Fruit fly (Drosophila melanogaster): ENCODE measurements around the gene raskol.

raskol gene

DNA sequence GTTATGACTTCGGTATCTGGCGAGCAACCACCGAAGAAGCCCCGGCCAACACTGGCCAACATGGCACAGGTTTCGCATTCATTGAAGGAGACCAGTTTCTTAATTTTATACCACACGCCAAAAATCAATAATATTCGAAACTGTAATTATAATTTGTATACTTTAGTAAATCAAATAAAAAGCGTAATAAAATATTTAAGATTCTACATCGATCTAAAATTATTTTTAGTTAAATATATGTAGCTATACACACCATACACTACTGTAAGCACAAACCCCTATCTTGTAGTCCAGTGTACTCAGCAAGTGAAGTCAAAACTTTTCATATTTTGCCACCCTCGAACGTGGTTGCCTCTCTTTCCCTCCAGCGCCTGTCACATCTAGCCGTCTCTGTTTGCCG, 72.1 kb downstream of the raskol start (continued):
- TF ChIP-seq grau (tag; optimal IDR thresholded peaks at IDR 0.05) = peak; percentile 53
- TF ChIP-seq sob (GFP tag; IDR thresholded peaks at IDR 0.05) = no peak
- TF ChIP-seq CG13123 (GFP tag; optimal IDR thresholded peaks at IDR 0.05) = no peak
- no peak for TF ChIP-seq fu2 (GFP tag; optimal IDR thresholded peaks at IDR 0.05)
- peak; percentile 9 for TF ChIP-seq CG18619 (GFP tag; optimal IDR thresholded peaks at IDR 0.05)
- TF ChIP-seq CG12299 (tag; optimal IDR thresholded peaks at IDR 0.05) = peak; percentile 11
- TF ChIP-seq gcm (GFP tag; optimal IDR thresholded peaks at IDR 0.05) = peak; percentile 39
- no peak for TF ChIP-seq Drgx (GFP tag; IDR thresholded peaks at IDR 0.05)
- TF ChIP-seq fd64A (GFP tag; optimal IDR thresholded peaks at IDR 0.05) = no peak
- TF ChIP-seq wek (GFP tag; optimal IDR thresholded peaks at IDR 0.05) = no peak
- TF ChIP-seq H15 (GFP tag; IDR thresholded peaks at IDR 0.05) = no peak
- TF ChIP-seq CG1024 (GFP tag; IDR thresholded peaks at IDR 0.05) = no peak
- TF ChIP-seq D (optimal IDR thresholded peaks at IDR 0.05) = no peak
- TF ChIP-seq D (GFP tag; optimal IDR thresholded peaks at IDR 0.05) = peak; percentile 15
- no peak for TF ChIP-seq ash1 (GFP tag; optimal IDR thresholded peaks at IDR 0.05)
- no peak for TF ChIP-seq stwl (tag; optimal IDR thresholded peaks at IDR 0.05)
- TF ChIP-seq Nf-YB (GFP tag; optimal IDR thresholded peaks at IDR 0.05) = peak; percentile 37
- TF ChIP-seq ind (GFP tag; optimal IDR thresholded peaks at IDR 0.05) = no peak
- no peak for TF ChIP-seq CG10462 (GFP tag; optimal IDR thresholded peaks at IDR 0.05)
- no peak for TF ChIP-seq Taf1 (GFP tag; IDR thresholded peaks at IDR 0.05)
- TF ChIP-seq HmgZ (tag; optimal IDR thresholded peaks at IDR 0.05) = no peak
- peak; percentile 32 for TF ChIP-seq CG2875 (GFP tag; optimal IDR thresholded peaks at IDR 0.05)
- peak; percentile 61 for TF ChIP-seq gsb-n (tag; optimal IDR thresholded peaks at IDR 0.05)
- TF ChIP-seq CG1832 (GFP tag; optimal IDR thresholded peaks at IDR 0.05) = peak; percentile 21
- TF ChIP-seq CG10979 (tag; optimal IDR thresholded peaks at IDR 0.05) = peak; percentile 70
- TF ChIP-seq Ada2b (GFP tag; IDR thresholded peaks at IDR 0.05) = no peak
- no peak for TF ChIP-seq hkb (optimal IDR thresholded peaks at IDR 0.05)
- TF ChIP-seq hkb (GFP tag; IDR thresholded peaks at IDR 0.05) = 0 out of 2 replicates have a peak, but pooled peaks have one; percentile 24
- TF ChIP-seq tgo (GFP tag; IDR thresholded peaks at IDR 0.05) = 0 out of 3 replicates have a peak, but pooled peaks have one; percentile 14
- TF ChIP-seq CG18262 (tag; optimal IDR thresholded peaks at IDR 0.05) = peak; percentile 72
- TF ChIP-seq CG12219 (GFP tag; optimal IDR thresholded peaks at IDR 0.05) = peak; percentile 16
- TF ChIP-seq CG9437 (GFP tag; optimal IDR thresholded peaks at IDR 0.05) = no peak
- peak; percentile 23 for TF ChIP-seq trem (tag; optimal IDR thresholded peaks at IDR 0.05)
- TF ChIP-seq ase (GFP tag; IDR thresholded peaks at IDR 0.05) = no peak
- no peak for TF ChIP-seq br (optimal IDR thresholded peaks at IDR 0.05)
- no peak for TF ChIP-seq zen2 (GFP tag; IDR thresholded peaks at IDR 0.05; ENCODE audit: partially characterized antibody)
- TF ChIP-seq CG2678 (tag; optimal IDR thresholded peaks at IDR 0.05) = peak; percentile 62
- peak; percentile 42; the same call in 1 of the 3 replicates for TF ChIP-seq zfh1 (GFP tag; IDR thresholded peaks at IDR 0.05)
- TF ChIP-seq da (GFP tag; optimal IDR thresholded peaks at IDR 0.05) = no peak

DNA sequence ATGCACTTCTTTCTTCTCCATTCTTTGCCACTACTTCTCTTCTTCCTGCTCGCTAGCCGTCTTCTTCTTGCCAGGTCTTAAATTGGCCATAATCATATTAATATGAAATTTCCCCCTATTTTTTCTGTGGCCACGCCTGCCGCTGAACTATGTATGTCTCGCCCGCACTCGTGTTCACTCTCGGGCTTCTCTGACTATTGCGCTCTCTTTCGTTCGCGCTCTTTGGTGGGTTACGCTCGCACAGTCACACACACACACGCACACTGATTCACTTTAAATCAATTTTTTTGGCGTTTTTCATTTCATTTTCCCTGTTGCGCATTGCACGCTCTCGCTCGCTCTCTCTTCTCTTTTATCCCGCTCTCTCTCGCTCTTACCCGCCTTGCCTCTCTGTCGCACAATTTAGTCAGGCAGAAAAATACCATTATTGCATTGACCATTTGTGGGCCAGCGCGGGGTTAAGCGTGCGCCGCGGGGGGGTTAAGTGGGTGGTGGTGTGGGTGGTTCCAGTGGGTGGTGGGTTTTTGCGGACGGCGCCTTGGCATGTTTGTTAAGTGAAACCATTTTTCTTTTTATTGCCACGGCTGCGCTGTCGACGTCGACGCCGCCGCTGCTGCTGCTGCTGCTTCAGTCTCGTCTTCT, 79.6 kb downstream of the raskol start:
- TF ChIP-seq ATbp (GFP tag; optimal IDR thresholded peaks at IDR 0.05) = no peak
- TF ChIP-seq az2 (GFP tag; optimal IDR thresholded peaks at IDR 0.05) = no peak
- no peak for TF ChIP-seq Atf-2 (GFP tag; optimal IDR thresholded peaks at IDR 0.05)
- TF ChIP-seq insv (GFP tag; optimal IDR thresholded peaks at IDR 0.05) = no peak
- peak; percentile 95 for TF ChIP-seq CG1832 (GFP tag; optimal IDR thresholded peaks at IDR 0.05)
- TF ChIP-seq Doc2 (GFP tag; IDR thresholded peaks at IDR 0.05) = no peak
- no peak for TF ChIP-seq crc (GFP tag; optimal IDR thresholded peaks at IDR 0.05)
- TF ChIP-seq cas (GFP tag; IDR thresholded peaks at IDR 0.05) = no peak
- no peak for TF ChIP-seq ash1 (GFP tag; optimal IDR thresholded peaks at IDR 0.05)
- TF ChIP-seq CG10321 (GFP tag; IDR thresholded peaks at IDR 0.05) = peak; percentile 96
- TF ChIP-seq seq (GFP tag; IDR thresholded peaks at IDR 0.05) = peak; percentile 71
- TF ChIP-seq Dad (GFP tag; optimal IDR thresholded peaks at IDR 0.05) = no peak
- no peak for TF ChIP-seq kay (GFP tag; optimal IDR thresholded peaks at IDR 0.05)
- no peak for TF ChIP-seq jigr1 (GFP tag; IDR thresholded peaks at IDR 0.05)
- no peak for TF ChIP-seq CG17912 (GFP tag; optimal IDR thresholded peaks at IDR 0.05)
- TF ChIP-seq danr (GFP tag; IDR thresholded peaks at IDR 0.05) = no peak
- no peak for TF ChIP-seq tup (GFP tag; optimal IDR thresholded peaks at IDR 0.05)
